Fruit fly (Drosophila melanogaster) whole organism, embryonic: ENCODE measurements around the gene CG10252.

Experiments used
- ATbp ChIP-seq: fragments of 200-800 bp; sonication (Bioruptor generic); optimal IDR thresholded peaks from 2 replicates; lab custom pipeline; 2017; ENCODE audit warnings: missing biosample characterization, mild to moderate bottlenecking, missing genetic modification characterization, missing genetic modification reagents
- Atf6 ChIP-seq: fragments of 200-800 bp; sonication (Bioruptor generic); IDR thresholded peaks from 2 replicates; pipeline ENCODE4 v1.3.6; 2022; ENCODE audit warnings: missing biosample characterization, missing genetic modification characterization
- BtbVII ChIP-seq: fragments of 200-800 bp; sonication (Bioruptor generic); optimal IDR thresholded peaks from 3 replicates; lab custom pipeline; 2017; ENCODE audit warnings: missing biosample characterization, mild to moderate bottlenecking, missing genetic modification characterization
- CG10462 ChIP-seq: fragments of 200-800 bp; sonication (Bioruptor generic); optimal IDR thresholded peaks from 2 replicates; lab custom pipeline; 2016; ENCODE audit warnings: missing biosample characterization, missing genetic modification characterization
- CG12299 ChIP-seq: fragments of 200-800 bp; sonication (Bioruptor generic); optimal IDR thresholded peaks from 2 replicates; lab custom pipeline; 2018; ENCODE audit warnings: missing biosample characterization, mild to moderate bottlenecking, missing genetic modification characterization
- CG13123 ChIP-seq: fragments of 200-800 bp; sonication (Bioruptor generic); optimal IDR thresholded peaks from 2 replicates; lab custom pipeline; 2016; ENCODE audit warnings: missing biosample characterization, missing genetic modification characterization
- CG1529 ChIP-seq: fragments of 200-800 bp; sonication (Bioruptor generic); optimal IDR thresholded peaks from 3 replicates; lab custom pipeline; 2018; ENCODE audit warnings: missing biosample characterization, missing genetic modification characterization
- CG16815 ChIP-seq: fragments of 200-800 bp; sonication (Bioruptor generic); optimal IDR thresholded peaks from 3 replicates; lab custom pipeline; 2017; ENCODE audit warnings: missing biosample characterization, mild to moderate bottlenecking, missing genetic modification characterization
- CG17328 ChIP-seq: fragments of 200-800 bp; sonication (Bioruptor generic); IDR thresholded peaks from 2 replicates; pipeline ENCODE4 v1.3.6; 2022; ENCODE audit warnings: missing biosample characterization, missing genetic modification characterization
- CG17361 ChIP-seq: fragments of 200-800 bp; sonication (Bioruptor generic); IDR thresholded peaks from 3 replicates; pipeline ENCODE4 v1.3.6; 2022; ENCODE audit warnings: missing biosample characterization, missing genetic modification characterization
- CG30403 ChIP-seq: fragments of 200-800 bp; sonication (Bioruptor generic); optimal IDR thresholded peaks from 3 replicates; lab custom pipeline; 2016; ENCODE audit warnings: missing biosample characterization, missing genetic modification characterization
- CG5180 ChIP-seq: fragments of 200-800 bp; sonication (Bioruptor generic); optimal IDR thresholded peaks from 3 replicates; lab custom pipeline; 2017; ENCODE audit warnings: missing biosample characterization, missing genetic modification characterization, mild to moderate bottlenecking, moderate library complexity, missing genetic modification reagents
- CG8478 ChIP-seq: fragments of >200 bp; optimal IDR thresholded peaks from 2 replicates; lab custom pipeline; 2018
- CHES-1-like ChIP-seq: fragments of 200-800 bp; sonication (Bioruptor generic); optimal IDR thresholded peaks from 2 replicates; lab custom pipeline; 2016; ENCODE audit warnings: missing biosample characterization, missing genetic modification characterization
- Camta ChIP-seq: fragments of 200-800 bp; sonication (Bioruptor generic); optimal IDR thresholded peaks from 2 replicates; lab custom pipeline; 2016; ENCODE audit warnings: missing biosample characterization, missing genetic modification characterization
- Chrac-16 ChIP-seq: fragments of 200-800 bp; sonication (Bioruptor generic); optimal IDR thresholded peaks from 3 replicates; lab custom pipeline; 2016; ENCODE audit warnings: missing biosample characterization, missing genetic modification characterization
- Dad ChIP-seq: fragments of 200-800 bp; sonication (Bioruptor generic); optimal IDR thresholded peaks from 3 replicates; lab custom pipeline; 2016; ENCODE audit warnings: missing biosample characterization, missing genetic modification characterization
- Dip2 ChIP-seq: fragments of 200-800 bp; sonication (Bioruptor generic); IDR thresholded peaks from 2 replicates; pipeline ENCODE4 v1.3.6; 2022; ENCODE audit warnings: missing biosample characterization, missing genetic modification characterization
- Doc2 ChIP-seq: fragments of 200-800 bp; sonication (Bioruptor generic); IDR thresholded peaks from 2 replicates; pipeline ENCODE4 v1.3.6; 2022; ENCODE audit warnings: missing biosample characterization, missing genetic modification characterization
- H2.0 ChIP-seq: fragments of 200-800 bp; sonication (Bioruptor generic); IDR thresholded peaks from 2 replicates; pipeline ENCODE4 v1.3.6; 2022; ENCODE audit warnings: missing biosample characterization, missing genetic modification characterization
- HmgD ChIP-seq: fragments of 200-800 bp; sonication (Bioruptor generic); optimal IDR thresholded peaks from 3 replicates; lab custom pipeline; 2016; ENCODE audit warnings: missing biosample characterization, missing genetic modification characterization
- Lpt ChIP-seq: fragments of >200 bp; optimal IDR thresholded peaks from 2 replicates; lab custom pipeline; 2018; ENCODE audit warnings: missing biosample characterization, missing genetic modification characterization
- Mes4 ChIP-seq: fragments of 200-800 bp; sonication (Bioruptor generic); optimal IDR thresholded peaks from 2 replicates; lab custom pipeline; 2016; ENCODE audit warnings: missing biosample characterization, missing genetic modification characterization
- Opbp ChIP-seq: fragments of 200-800 bp; sonication (Bioruptor generic); IDR thresholded peaks from 3 replicates; pipeline ENCODE4 v1.3.6; 2022; ENCODE audit warnings: missing biosample characterization, missing genetic modification characterization; ENCODE audit not compliant: partially characterized antibody
- Optix ChIP-seq: fragments of 200-800 bp; sonication (Bioruptor generic); IDR thresholded peaks from 3 replicates; pipeline ENCODE4 v1.3.6; 2022; ENCODE audit warnings: missing biosample characterization, missing genetic modification characterization
- Ptx1 ChIP-seq: fragments of 200-800 bp; sonication (Bioruptor generic); IDR thresholded peaks from 2 replicates; pipeline ENCODE4 v1.3.6; 2022; ENCODE audit warnings: missing biosample characterization, missing genetic modification characterization
- Tbp ChIP-seq: fragments of >200 bp; optimal IDR thresholded peaks from 2 replicates; lab custom pipeline; 2018; ENCODE audit warnings: missing biosample characterization, missing genetic modification characterization
- Vsx1 ChIP-seq: fragments of 200-800 bp; sonication (Bioruptor generic); optimal IDR thresholded peaks from 2 replicates; lab custom pipeline; 2017; ENCODE audit warnings: missing biosample characterization, mild to moderate bottlenecking, missing genetic modification characterization, missing genetic modification reagents
- abd-A ChIP-seq: fragments of 200-800 bp; sonication (Bioruptor generic); optimal IDR thresholded peaks from 3 replicates; lab custom pipeline; 2019; ENCODE audit warnings: missing biosample characterization, mild to moderate bottlenecking, missing genetic modification characterization, moderate library complexity
- ac ChIP-seq: fragments of 200-800 bp; sonication (Bioruptor generic); optimal IDR thresholded peaks from 3 replicates; lab custom pipeline; 2017; ENCODE audit warnings: missing biosample characterization, mild to moderate bottlenecking, missing genetic modification characterization
- al ChIP-seq: fragments of 200-800 bp; sonication (Bioruptor generic); IDR thresholded peaks from 2 replicates; pipeline ENCODE4 v1.3.6; 2022; ENCODE audit warnings: missing biosample characterization, missing genetic modification characterization
- ash1 ChIP-seq: fragments of 200-800 bp; sonication (Bioruptor generic); optimal IDR thresholded peaks from 2 replicates; lab custom pipeline; 2018; ENCODE audit warnings: missing biosample characterization, mild to moderate bottlenecking, missing genetic modification characterization
- br ChIP-seq: fragments of >200 bp; optimal IDR thresholded peaks from 2 replicates; lab custom pipeline; 2017
- crol ChIP-seq: fragments of 200-800 bp; sonication (Bioruptor generic); IDR thresholded peaks from 2 replicates; pipeline ENCODE4 v1.3.6; 2022; ENCODE audit warnings: missing biosample characterization, missing genetic modification characterization
- da ChIP-seq: fragments of 200-800 bp; sonication (Bioruptor generic); optimal IDR thresholded peaks from 2 replicates; lab custom pipeline; 2016; ENCODE audit warnings: missing biosample characterization, missing genetic modification characterization
- dan ChIP-seq: fragments of 200-800 bp; sonication (Bioruptor generic); IDR thresholded peaks from 2 replicates; pipeline ENCODE4 v1.3.6; 2022; ENCODE audit warnings: missing biosample characterization, missing genetic modification characterization
- dysf ChIP-seq: fragments of 200-800 bp; sonication (Bioruptor generic); IDR thresholded peaks from 3 replicates; pipeline ENCODE4 v1.3.6; 2022; ENCODE audit warnings: missing biosample characterization, missing genetic modification characterization
- emc ChIP-seq: fragments of 200-800 bp; sonication (Bioruptor generic); optimal IDR thresholded peaks from 2 replicates; lab custom pipeline; 2016; ENCODE audit warnings: missing biosample characterization, missing genetic modification characterization
- en ChIP-seq: fragments of 200-800 bp; sonication (Bioruptor generic); optimal IDR thresholded peaks from 2 replicates; lab custom pipeline; 2016; ENCODE audit warnings: missing biosample characterization, missing genetic modification characterization
- esg ChIP-seq: fragments of 200-800 bp; sonication (Bioruptor generic); conservative IDR thresholded peaks from 2 replicates; pipeline ENCODE4 v1.3.6; 2022; ENCODE audit warnings: missing biosample characterization, missing genetic modification characterization
- ewg ChIP-seq: fragments of 200-800 bp; sonication (Bioruptor generic); optimal IDR thresholded peaks from 3 replicates; lab custom pipeline; 2017; ENCODE audit warnings: mild to moderate bottlenecking, missing biosample characterization, missing genetic modification reagents, missing genetic modification characterization
- gem ChIP-seq: fragments of 200-800 bp; sonication (Bioruptor generic); optimal IDR thresholded peaks from 2 replicates; lab custom pipeline; 2019; ENCODE audit warnings: missing biosample characterization, mild to moderate bottlenecking, missing genetic modification characterization, moderate library complexity
- gfzf ChIP-seq: fragments of 200-800 bp; sonication (Bioruptor generic); optimal IDR thresholded peaks from 2 replicates; lab custom pipeline; 2016; ENCODE audit warnings: missing biosample characterization, mild to moderate bottlenecking, missing genetic modification characterization, moderate library complexity
- knrl ChIP-seq: fragments of 200-800 bp; sonication (Bioruptor generic); IDR thresholded peaks from 3 replicates; pipeline ENCODE4 v1.3.6; 2022; ENCODE audit warnings: missing biosample characterization, missing genetic modification characterization; ENCODE audit not compliant: partially characterized antibody
- pb ChIP-seq: fragments of 200-800 bp; sonication (Bioruptor generic); optimal IDR thresholded peaks from 3 replicates; lab custom pipeline; 2016; ENCODE audit warnings: missing biosample characterization, missing genetic modification characterization
- phol ChIP-seq: fragments of 200-800 bp; sonication (Bioruptor generic); optimal IDR thresholded peaks from 3 replicates; lab custom pipeline; 2018; ENCODE audit warnings: missing biosample characterization, mild to moderate bottlenecking, missing genetic modification characterization, moderate library complexity
- seq ChIP-seq: fragments of 200-800 bp; sonication (Bioruptor generic); IDR thresholded peaks from 2 replicates; pipeline ENCODE4 v1.3.6; 2022; ENCODE audit warnings: missing biosample characterization, missing genetic modification characterization
- sisA ChIP-seq: fragments of 200-800 bp; sonication (Bioruptor generic); IDR thresholded peaks from 2 replicates; pipeline ENCODE4 v1.3.6; 2022; ENCODE audit warnings: missing biosample characterization, missing genetic modification characterization
- slp2 ChIP-seq: fragments of 200-800 bp; sonication (Bioruptor generic); optimal IDR thresholded peaks from 2 replicates; lab custom pipeline; 2016; ENCODE audit warnings: missing biosample characterization, missing genetic modification characterization
- toy ChIP-seq: fragments of 200-800 bp; sonication (Bioruptor generic); IDR thresholded peaks from 2 replicates; pipeline ENCODE4 v1.3.6; 2022; ENCODE audit warnings: missing biosample characterization, missing genetic modification characterization
- unc-4 ChIP-seq: fragments of 200-800 bp; sonication (Bioruptor generic); IDR thresholded peaks from 2 replicates; pipeline ENCODE4 v1.3.6; 2022; ENCODE audit warnings: missing biosample characterization, missing genetic modification characterization; ENCODE audit not compliant: partially characterized antibody
- vnd ChIP-seq: fragments of 200-800 bp; sonication (Bioruptor generic); IDR thresholded peaks from 3 replicates; pipeline ENCODE4 v1.3.6; 2022; ENCODE audit warnings: missing biosample characterization, missing genetic modification characterization; ENCODE audit not compliant: partially characterized antibody

The CG10252 gene

dm6 chr3R:23722680-23723372 lies 26.8 kb upstream of the CG10252 start, which contains the start of gene CG10365 (continued):
- TF ChIP-seq CHES-1-like (GFP tag; lab: Kevin White, UChicago) = no peak
- no peak for TF ChIP-seq Mes4 (GFP tag; lab: Kevin White, UChicago)
- TF ChIP-seq phol = peak; percentile 89
- TF ChIP-seq Dad (GFP tag; lab: Kevin White, UChicago) = no peak
- no peak for TF ChIP-seq ash1 (GFP tag; lab: Kevin White, UChicago)
- TF ChIP-seq CG8478 = no peak
- no peak for TF ChIP-seq Optix (GFP tag; lab: Robert Waterston, UW)
- TF ChIP-seq br = no peak
- TF ChIP-seq ac = no peak
- TF ChIP-seq sisA (GFP tag; lab: Robert Waterston, UW) = peak; percentile 76
- TF ChIP-seq da (GFP tag; lab: Kevin White, UChicago) = no peak
- peak; percentile 68 for TF ChIP-seq abd-A
- TF ChIP-seq unc-4 = 0 out of 2 replicates have a peak, but pooled peaks have one; percentile 12
- peak; percentile 70 for TF ChIP-seq CG5180 (GFP tag; lab: Kevin White, UChicago)
- peak; percentile 70 for TF ChIP-seq ewg (GFP tag; lab: Kevin White, UChicago)
- TF ChIP-seq slp2 (GFP tag; lab: Kevin White, UChicago) = no peak
- TF ChIP-seq gfzf (GFP tag; lab: Kevin White, UChicago) = no peak
- no peak for TF ChIP-seq Tbp (GFP tag; lab: Kevin White, UChicago)
- peak; percentile 68 for TF ChIP-seq al (GFP tag; lab: Robert Waterston, UW)
- peak; percentile 92 for TF ChIP-seq Ptx1 (GFP tag; lab: Robert Waterston, UW)
- peak; percentile 78 for TF ChIP-seq CG13123 (GFP tag; lab: Kevin White, UChicago)
- TF ChIP-seq Atf6 = peak; percentile 94
- peak; percentile 55 for TF ChIP-seq CG10462 (GFP tag; lab: Kevin White, UChicago)
- TF ChIP-seq Vsx1 = peak; percentile 43
- peak; percentile 96 for TF ChIP-seq gem (tag; lab: Kevin White, UChicago)
- TF ChIP-seq CG16815 (GFP tag; lab: Kevin White, UChicago) = peak; percentile 45
- peak; percentile 67 for TF ChIP-seq seq
- TF ChIP-seq Doc2 (GFP tag; lab: Robert Waterston, UW) = no peak
- no peak for TF ChIP-seq Lpt (GFP tag; lab: Kevin White, UChicago)
- TF ChIP-seq vnd (GFP tag; lab: Robert Waterston, UW) = no peak
- peak; percentile 74 for TF ChIP-seq Chrac-16 (GFP tag; lab: Kevin White, UChicago)
- TF ChIP-seq CG1529 (GFP tag; lab: Kevin White, UChicago) = peak; percentile 17
- peak; percentile 46 for TF ChIP-seq ATbp (GFP tag; lab: Kevin White, UChicago)
- TF ChIP-seq dysf (GFP tag; lab: Robert Waterston, UW) = peak; percentile 89
- no peak for TF ChIP-seq Opbp (GFP tag; lab: Robert Waterston, UW)
- TF ChIP-seq CG17328 (GFP tag; lab: Robert Waterston, UW) = peak; percentile 85
- TF ChIP-seq dan (GFP tag; lab: Robert Waterston, UW) = no peak
- TF ChIP-seq H2.0 (GFP tag; lab: Robert Waterston, UW) = peak; percentile 82
- no peak for TF ChIP-seq pb (GFP tag; lab: Kevin White, UChicago)
- peak; percentile 92 for TF ChIP-seq CG17361 (GFP tag; lab: Robert Waterston, UW)
- no peak for TF ChIP-seq en (GFP tag; lab: Kevin White, UChicago)
- peak; percentile 89 for TF ChIP-seq BtbVII (GFP tag; lab: Kevin White, UChicago)
- TF ChIP-seq esg (GFP tag; lab: Robert Waterston, UW) = peak; percentile 86
- no peak for TF ChIP-seq HmgD (GFP tag; lab: Kevin White, UChicago)
- TF ChIP-seq crol = peak; percentile 77
- TF ChIP-seq knrl (GFP tag; lab: Robert Waterston, UW) = no peak
- TF ChIP-seq toy (GFP tag; lab: Robert Waterston, UW) = no peak
- peak; percentile 90 for TF ChIP-seq CG30403 (GFP tag; lab: Kevin White, UChicago)
- peak; percentile 77 for TF ChIP-seq CG12299 (tag; lab: Kevin White, UChicago)
- no peak for TF ChIP-seq emc (GFP tag; lab: Kevin White, UChicago)
- TF ChIP-seq Camta (GFP tag; lab: Kevin White, UChicago) = peak; percentile 17
- no peak for TF ChIP-seq Dip2 (GFP tag; lab: Robert Waterston, UW)
